Worm (Caenorhabditis elegans) whole organism, L1 larva: Measurements from ENCODE around the gene F54B11.9.

ENCODE experiments used
- alr-1 ChIP-seq: fragments of 200-800 bp; sonication (Bioruptor generic); optimal IDR thresholded peaks from 2 replicates; lab custom pipeline; 2018; ENCODE audit warnings: borderline replicate concordance, mild to moderate bottlenecking, missing genetic modification characterization, missing compliant biosample characterization
- ama-1 ChIP-seq: fragments of 150-350 bp; optimal IDR thresholded peaks from 2 replicates; lab custom pipeline; 2014
- dpl-1 ChIP-seq, 3 experiments: fragments of 150-350 bp in 2 of 3; sonication (generic microtip) in 1 of 3; optimal IDR thresholded peaks; 2 replicates each; lab custom pipeline; 2014 to 2017; ENCODE audit warnings: missing biosample characterization in 3 of 3, missing genetic modification characterization in 3 of 3, missing genetic modification reagents in 3 of 3
- fkh-10 ChIP-seq: sonication (generic microtip); optimal IDR thresholded peaks from 2 replicates; lab custom pipeline; 2017; ENCODE audit warnings: missing biosample characterization, missing genetic modification reagents, missing genetic modification characterization
- lin-35 ChIP-seq, 2 experiments: fragments of 150-350 bp; optimal IDR thresholded peaks; 2 replicates each; lab custom pipeline; 2014; ENCODE audit warnings: missing biosample characterization in 2 of 2, missing genetic modification characterization in 2 of 2, missing genetic modification reagents in 2 of 2
- mdl-1 ChIP-seq, 2 experiments: fragments of 150-350 bp; optimal IDR thresholded peaks; 2 replicates each; lab custom pipeline; 2014 to 2017; ENCODE audit warnings: missing biosample characterization in 2 of 2, missing genetic modification characterization in 2 of 2, inconsistent platforms in 1 of 2
- nhr-12 ChIP-seq: sonication (generic microtip); optimal IDR thresholded peaks from 2 replicates; lab custom pipeline; 2017; ENCODE audit warnings: missing biosample characterization, missing genetic modification characterization
- tbx-2 ChIP-seq: sonication (generic microtip); optimal IDR thresholded peaks from 2 replicates; lab custom pipeline; 2016; ENCODE audit warnings: missing genetic modification characterization, missing compliant biosample characterization

ce11 chrX:13621628-13622027 lies 16.3 kb downstream of the F54B11.9 start, which contains the start of gene Y12A6A.1:
- TF ChIP-seq mdl-1 (tag; optimal IDR thresholded peaks at IDR 0.05; lab: Kevin White, UChicago) = no peak
- no peak for TF ChIP-seq lin-35 (GFP tag; optimal IDR thresholded peaks at IDR 0.05; lab: Kevin White, UChicago)
- no peak for TF ChIP-seq tbx-2 (tag; lab: Kevin White, UChicago)
- no peak for TF ChIP-seq nhr-12 (tag; lab: Kevin White, UChicago)
- TF ChIP-seq fkh-10 = no peak
- no peak for TF ChIP-seq dpl-1 (GFP tag; optimal IDR thresholded peaks at IDR 0.05; lab: Kevin White, UChicago)
- TF ChIP-seq alr-1 = no peak
- TF ChIP-seq ama-1 (lab: Kevin White, UChicago) = no peak
